Worm (Caenorhabditis elegans) whole organism, midembryonic: Measurements from ENCODE around the gene wdr-31.

Source experiments
- T22C8.4 ChIP-seq: fragments of 200-800 bp; sonication (Bioruptor generic); IDR thresholded peaks from 2 replicates; pipeline ENCODE4 v1.3.6; 2022; ENCODE audit warnings: missing genetic modification characterization, missing compliant biosample characterization
- flt-1 ChIP-seq: fragments of 200-800 bp; sonication (Bioruptor generic); IDR thresholded peaks from 2 replicates; pipeline ENCODE4 v1.3.6; 2022; ENCODE audit warnings: missing genetic modification characterization, missing compliant biosample characterization
- klf-2 ChIP-seq: fragments of 200-800 bp; sonication (Bioruptor generic); conservative IDR thresholded peaks from 2 replicates; pipeline ENCODE4 v1.3.6; 2022; ENCODE audit warnings: missing genetic modification reagents, missing genetic modification characterization, missing compliant biosample characterization
- med-1 ChIP-seq: sonication (generic microtip); optimal IDR thresholded peaks from 2 replicates; lab custom pipeline; 2017; ENCODE audit warnings: missing genetic modification characterization, mild to moderate bottlenecking, missing compliant biosample characterization, antibody characterized with exemption, missing genetic modification reagents; ENCODE audit not compliant: insufficient read depth
- ref-1 ChIP-seq: fragments of 200-800 bp; sonication (Bioruptor generic); conservative IDR thresholded peaks from 2 replicates; pipeline ENCODE4 v1.3.6; 2022; ENCODE audit warnings: missing genetic modification reagents, missing genetic modification characterization, missing compliant biosample characterization
- tab-1 ChIP-seq: fragments of 200-800 bp; sonication (Bioruptor generic); IDR thresholded peaks from 2 replicates; pipeline ENCODE4 v1.3.6; 2022; ENCODE audit warnings: missing genetic modification characterization, missing compliant biosample characterization
- ztf-23 ChIP-seq: fragments of 200-800 bp; sonication (Bioruptor generic); IDR thresholded peaks from 2 replicates; pipeline ENCODE4 v1.3.6; 2022; ENCODE audit warnings: missing genetic modification reagents, missing genetic modification characterization, missing compliant biosample characterization
- ztf-29 ChIP-seq: fragments of 200-800 bp; sonication (Bioruptor generic); IDR thresholded peaks from 2 replicates; pipeline ENCODE4 v1.3.6; 2022; ENCODE audit warnings: missing genetic modification reagents, missing genetic modification characterization, missing compliant biosample characterization

ce11 chrII:2752999-2753398 lies 17.9 kb upstream of the wdr-31 start, which contains the start of gene F29A7.3:
- TF ChIP-seq med-1 (GFP tag; lab: Kevin White, UChicago) (no peak), ref-1 (GFP tag; lab: Robert Waterston, UW) (no peak), klf-2 (GFP tag; lab: Robert Waterston, UW) (no peak), T22C8.4 (no peak), tab-1 (no peak), flt-1 (no peak), ztf-23 (no peak), ztf-29 (GFP tag; lab: Robert Waterston, UW) (no peak)
